Worm (Caenorhabditis elegans) whole organism, L4 larva: ENCODE results near the gene prx-5.

Source experiments
- D1046.2 ChIP-seq: fragments of 200-800 bp; sonication (Bioruptor generic); IDR thresholded peaks from 2 replicates; pipeline ENCODE4 v1.3.6; 2022; ENCODE audit warnings: missing genetic modification characterization, missing compliant biosample characterization
- F44E2.7 ChIP-seq: fragments of 200-800 bp; sonication (Bioruptor generic); IDR thresholded peaks from 2 replicates; pipeline ENCODE4 v2.1.2; 2022; ENCODE audit warnings: missing genetic modification characterization, missing compliant biosample characterization
- Y75B8A.6 ChIP-seq: fragments of 200-800 bp; sonication (Bioruptor generic); IDR thresholded peaks from 2 replicates; pipeline ENCODE4 v1.3.6; 2022; ENCODE audit warnings: missing genetic modification reagents, missing genetic modification characterization, missing compliant biosample characterization
- attf-4 ChIP-seq: sonication (generic microtip); optimal IDR thresholded peaks from 3 replicates; lab custom pipeline; 2017; ENCODE audit warnings: missing biosample characterization, missing genetic modification characterization
- daf-16 ChIP-seq, 3 experiments: sonication (generic microtip); optimal IDR thresholded peaks; 2 replicates each; lab custom pipeline; 2016 to 2017; ENCODE audit warnings: missing genetic modification characterization in 3 of 3, missing genetic modification reagents in 3 of 3, mild to moderate bottlenecking in 2 of 3, missing compliant biosample characterization in 2 of 3, missing biosample characterization in 1 of 3, moderate library complexity in 1 of 3
- lin-13 ChIP-seq: fragments of 150-350 bp; optimal IDR thresholded peaks from 2 replicates; lab custom pipeline; 2014; ENCODE audit warnings: missing biosample characterization, missing genetic modification reagents, missing genetic modification characterization
- madf-9 ChIP-seq: fragments of 200-800 bp; sonication (Bioruptor generic); conservative IDR thresholded peaks from 2 replicates; pipeline ENCODE4 v1.3.6; 2022; ENCODE audit warnings: missing genetic modification reagents, missing genetic modification characterization, missing compliant biosample characterization
- nhr-10 ChIP-seq: fragments of 150-350 bp; optimal IDR thresholded peaks from 2 replicates; lab custom pipeline; 2014; ENCODE audit warnings: missing biosample characterization, missing genetic modification characterization
- nhr-102 ChIP-seq: sonication (generic microtip); optimal IDR thresholded peaks from 2 replicates; lab custom pipeline; 2016; ENCODE audit warnings: mild to moderate bottlenecking, missing genetic modification characterization, moderate library complexity, missing compliant biosample characterization
- nhr-111 ChIP-seq: fragments of 200-800 bp; sonication (Bioruptor generic); optimal IDR thresholded peaks from 2 replicates; lab custom pipeline; 2018; ENCODE audit warnings: mild to moderate bottlenecking, missing genetic modification characterization, missing compliant biosample characterization
- nhr-237 ChIP-seq: sonication (generic microtip); optimal IDR thresholded peaks from 2 replicates; lab custom pipeline; 2017; ENCODE audit warnings: missing biosample characterization, missing genetic modification characterization
- nhr-48 ChIP-seq: sonication (generic microtip); optimal IDR thresholded peaks from 2 replicates; lab custom pipeline; 2016; ENCODE audit warnings: mild to moderate bottlenecking, missing genetic modification characterization, missing compliant biosample characterization
- php-3 ChIP-seq: fragments of 200-800 bp; sonication (Bioruptor generic); IDR thresholded peaks from 2 replicates; pipeline ENCODE4 v1.3.6; 2022; ENCODE audit warnings: missing genetic modification reagents, missing genetic modification characterization, missing compliant biosample characterization
- pqm-1 ChIP-seq: sonication (generic microtip); optimal IDR thresholded peaks from 2 replicates; lab custom pipeline; 2017; ENCODE audit warnings: missing biosample characterization, missing genetic modification characterization
- snpc-1.2 ChIP-seq: fragments of 200-800 bp; sonication (Bioruptor generic); IDR thresholded peaks from 2 replicates; pipeline ENCODE4 v1.3.6; 2022; ENCODE audit warnings: missing genetic modification reagents, missing genetic modification characterization, missing compliant biosample characterization
- tag-97 ChIP-seq: fragments of 200-800 bp; sonication (Bioruptor generic); IDR thresholded peaks from 2 replicates; pipeline ENCODE4 v1.3.6; 2022; ENCODE audit warnings: missing genetic modification characterization, missing compliant biosample characterization

prx-5 gene

DNA sequence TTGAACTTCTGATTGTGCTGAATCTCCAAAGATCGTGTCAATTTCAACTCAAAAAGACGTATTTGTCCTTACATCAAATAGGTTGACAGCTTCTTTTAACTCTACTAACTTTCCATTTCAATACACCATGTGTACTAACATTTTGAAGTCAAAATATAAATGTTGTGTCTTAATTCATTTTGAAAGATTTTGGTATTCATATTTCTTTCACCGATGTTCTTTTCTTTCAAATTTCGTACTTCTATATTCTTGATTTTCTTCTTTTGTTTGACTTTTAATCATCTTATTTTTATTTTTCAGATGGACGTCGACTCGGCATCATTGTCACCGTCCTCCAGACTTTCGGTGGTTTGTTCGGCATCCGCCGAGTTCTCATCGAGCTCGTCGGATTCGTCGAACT lies 47.1 kb downstream of the prx-5 start, which contains the start of gene atf-2:
Gene atf-2 (plus strand): TSS at position 301 of the 400 bp plus-strand sequence.
- TF ChIP-seq daf-16 (GFP tag; optimal IDR thresholded peaks at IDR 0.05; lab: Kevin White, UChicago) (no peak), daf-16 (tag; optimal IDR thresholded peaks at IDR 0.05; lab: Kevin White, UChicago) (no peak), madf-9 (no peak), php-3 (GFP tag; lab: Robert Waterston, UW) (no peak), nhr-237 (tag; lab: Kevin White, UChicago) (no peak), snpc-1.2 (GFP tag; lab: Robert Waterston, UW) (no peak), nhr-10 (tag; lab: Kevin White, UChicago) (no peak), tag-97 (GFP tag; lab: Robert Waterston, UW) (no peak), F44E2.7 (GFP tag; lab: Robert Waterston, UW) (no peak), Y75B8A.6 (GFP tag; lab: Robert Waterston, UW) (no peak), D1046.2 (GFP tag; lab: Robert Waterston, UW) (no peak), attf-4 (tag; lab: Kevin White, UChicago) (no peak), nhr-48 (tag; lab: Kevin White, UChicago) (no peak), pqm-1 (no peak), lin-13 (GFP tag; lab: Kevin White, UChicago) (no peak), nhr-102 (tag; lab: Kevin White, UChicago) (no peak)

- no peak for TF ChIP-seq nhr-111 (GFP tag; lab: Kevin White, UChicago)
Observed at ce11 chrII:8755270-8755669, 50.6 kb downstream of the prx-5 start, which contains the start of gene K08F8.7. K08F8.7 (minus strand) TSS chrII:8755370.
